Fruit fly (Drosophila melanogaster) whole organism, pupa: ENCODE data around the gene Rift.

Experiments
- CG10348 ChIP-seq: fragments of 200-800 bp; sonication (Bioruptor generic); IDR thresholded peaks from 2 replicates; pipeline ENCODE4 v1.3.6; 2022; ENCODE audit warnings: missing biosample characterization, missing genetic modification characterization
- CG12605 ChIP-seq: fragments of 200-800 bp; sonication (Bioruptor generic); IDR thresholded peaks from 2 replicates; pipeline ENCODE4 v1.3.6; 2022; ENCODE audit warnings: missing biosample characterization, missing genetic modification characterization
- CG13204 ChIP-seq: fragments of 200-800 bp; sonication (Bioruptor generic); optimal IDR thresholded peaks from 2 replicates; lab custom pipeline; 2018; ENCODE audit warnings: missing biosample characterization, mild to moderate bottlenecking, missing genetic modification characterization, moderate library complexity
- CG14655 ChIP-seq: fragments of 200-800 bp; sonication (Bioruptor generic); optimal IDR thresholded peaks from 3 replicates; lab custom pipeline; 2017; ENCODE audit warnings: mild to moderate bottlenecking, missing biosample characterization, missing genetic modification reagents, missing genetic modification characterization
- CG15710 ChIP-seq: fragments of 200-800 bp; sonication (Bioruptor generic); optimal IDR thresholded peaks from 2 replicates; lab custom pipeline; 2018; ENCODE audit warnings: missing biosample characterization, mild to moderate bottlenecking, missing genetic modification characterization, moderate library complexity
- CG17806 ChIP-seq: fragments of 200-800 bp; sonication (Bioruptor generic); optimal IDR thresholded peaks from 2 replicates; lab custom pipeline; 2018; ENCODE audit warnings: missing biosample characterization, mild to moderate bottlenecking, missing genetic modification characterization, moderate library complexity
- CG32121 ChIP-seq: fragments of 200-800 bp; sonication (Bioruptor generic); IDR thresholded peaks from 2 replicates; pipeline ENCODE4 v1.3.6; 2022; ENCODE audit warnings: missing biosample characterization, missing genetic modification characterization
- CG34367 ChIP-seq: fragments of 200-800 bp; sonication (Bioruptor generic); optimal IDR thresholded peaks from 2 replicates; lab custom pipeline; 2018; ENCODE audit warnings: missing biosample characterization, mild to moderate bottlenecking, missing genetic modification characterization
- CG4496 ChIP-seq: fragments of 200-800 bp; sonication (Bioruptor generic); IDR thresholded peaks from 3 replicates; pipeline ENCODE4 v1.3.6; 2022; ENCODE audit warnings: missing biosample characterization, missing genetic modification characterization
- CG8159 ChIP-seq: fragments of 200-800 bp; sonication (Bioruptor generic); optimal IDR thresholded peaks from 3 replicates; lab custom pipeline; 2018; ENCODE audit warnings: missing biosample characterization, mild to moderate bottlenecking, missing genetic modification characterization, moderate library complexity
- CG8301 ChIP-seq: fragments of 200-800 bp; sonication (Bioruptor generic); optimal IDR thresholded peaks from 2 replicates; lab custom pipeline; 2018; ENCODE audit warnings: missing biosample characterization, mild to moderate bottlenecking, missing genetic modification characterization
- CG9948 ChIP-seq: fragments of 200-800 bp; sonication (Bioruptor generic); optimal IDR thresholded peaks from 2 replicates; lab custom pipeline; 2018; ENCODE audit warnings: missing biosample characterization, mild to moderate bottlenecking, missing genetic modification characterization, moderate library complexity
- D1 ChIP-seq: fragments of 200-800 bp; sonication (Bioruptor generic); optimal IDR thresholded peaks from 2 replicates; lab custom pipeline; 2018; ENCODE audit warnings: missing biosample characterization, mild to moderate bottlenecking, missing genetic modification characterization, moderate library complexity
- EcR ChIP-seq: fragments of 200-800 bp; sonication (Bioruptor generic); optimal IDR thresholded peaks from 3 replicates; lab custom pipeline; 2019; ENCODE audit warnings: missing biosample characterization, missing genetic modification characterization, mild to moderate bottlenecking, moderate library complexity, missing genetic modification reagents
- Ets98B ChIP-seq: fragments of 200-800 bp; sonication (Bioruptor generic); IDR thresholded peaks from 2 replicates; pipeline ENCODE4 v1.3.6; 2022; ENCODE audit warnings: missing biosample characterization, missing genetic modification characterization
- Pif1A ChIP-seq: fragments of 200-800 bp; sonication (Bioruptor generic); optimal IDR thresholded peaks from 3 replicates; lab custom pipeline; 2016; ENCODE audit warnings: missing biosample characterization, missing genetic modification characterization
- Pif1B ChIP-seq: fragments of 200-800 bp; sonication (Bioruptor generic); optimal IDR thresholded peaks from 3 replicates; lab custom pipeline; 2016; ENCODE audit warnings: missing biosample characterization, missing genetic modification characterization
- Snoo ChIP-seq: fragments of 200-800 bp; sonication (Bioruptor generic); optimal IDR thresholded peaks from 3 replicates; lab custom pipeline; 2017; ENCODE audit warnings: missing biosample characterization, mild to moderate bottlenecking, missing genetic modification characterization, inconsistent platforms
- fd96Ca ChIP-seq: fragments of 200-800 bp; sonication (Bioruptor generic); IDR thresholded peaks from 3 replicates; pipeline ENCODE4 v1.3.6; 2022; ENCODE audit warnings: missing biosample characterization, missing genetic modification characterization
- gl ChIP-seq: fragments of 200-800 bp; sonication (Bioruptor generic); optimal IDR thresholded peaks from 2 replicates; lab custom pipeline; 2018; ENCODE audit warnings: missing biosample characterization, mild to moderate bottlenecking, missing genetic modification characterization
- rn ChIP-seq: fragments of 200-800 bp; sonication (Bioruptor generic); IDR thresholded peaks from 2 replicates; pipeline ENCODE4 v1.3.6; 2022; ENCODE audit warnings: missing biosample characterization, missing genetic modification characterization

Rift gene

dm6 chr3R:31810073-31810530 lies at the start of gene Rift:
Gene Rift (minus strand): TSS chr3R:31810186.
- TF ChIP-seq CG9948 (tag; lab: Kevin White, UChicago) (no peak), CG34367 (tag; lab: Kevin White, UChicago) (no peak), CG12605 (GFP tag; lab: Robert Waterston, UW) (peak; percentile 46), CG8159 (tag; lab: Kevin White, UChicago) (peak; percentile 28), gl (tag; lab: Kevin White, UChicago) (peak; percentile 7), CG15710 (tag; lab: Kevin White, UChicago) (peak; percentile 45), Ets98B (GFP tag; lab: Robert Waterston, UW) (peak; percentile 64), Snoo (tag; lab: Kevin White, UChicago) (peak; percentile 14), CG4496 (GFP tag; lab: Robert Waterston, UW) (peak; percentile 72), CG17806 (tag; lab: Kevin White, UChicago) (peak; percentile 36), EcR (GFP tag; lab: Kevin White, UChicago) (no peak)

DNA sequence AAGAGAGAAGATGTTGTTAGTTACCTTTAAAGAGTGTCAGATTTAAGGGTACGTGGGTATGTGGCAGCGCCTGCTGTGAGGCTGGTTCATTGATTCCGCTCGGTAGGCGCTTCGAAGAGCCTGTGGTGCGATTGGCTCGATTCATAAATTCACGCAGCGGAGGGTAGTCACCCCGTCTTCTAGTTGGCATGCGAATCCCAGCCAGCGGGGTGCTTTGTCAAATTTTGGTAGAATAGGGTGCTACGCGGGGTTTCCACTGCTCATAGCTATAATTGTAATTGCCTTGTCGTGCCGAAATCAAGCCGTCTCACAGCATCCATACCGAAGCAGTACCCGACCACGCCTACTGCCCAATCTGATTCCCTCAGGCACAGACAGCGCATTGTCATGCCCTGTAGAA lies 42.2 kb upstream of the Rift start:
- TF ChIP-seq fd96Ca (GFP tag; lab: Robert Waterston, UW), result no peak
- TF ChIP-seq CG17806 (tag; lab: Kevin White, UChicago), result no peak
- TF ChIP-seq CG10348 (GFP tag; lab: Robert Waterston, UW), result no peak
- TF ChIP-seq CG32121 (GFP tag; lab: Robert Waterston, UW), result no peak
- no peak for TF ChIP-seq Pif1B (GFP tag; lab: Kevin White, UChicago)
- no peak for TF ChIP-seq CG8301 (tag; lab: Kevin White, UChicago)
- no peak for TF ChIP-seq CG4496 (GFP tag; lab: Robert Waterston, UW)
- no peak for TF ChIP-seq CG8159 (tag; lab: Kevin White, UChicago)
- TF ChIP-seq CG15710 (tag; lab: Kevin White, UChicago), result no peak
- no peak for TF ChIP-seq Pif1A (GFP tag; lab: Kevin White, UChicago)
- TF ChIP-seq CG12605 (GFP tag; lab: Robert Waterston, UW), result no peak
- no peak for TF ChIP-seq CG34367 (tag; lab: Kevin White, UChicago)

dm6 chr3R:31826422-31826821 lies 16.4 kb upstream of the Rift start:
- no peak for TF ChIP-seq CG8159 (tag; lab: Kevin White, UChicago)
- no peak for TF ChIP-seq Pif1B (GFP tag; lab: Kevin White, UChicago)
- TF ChIP-seq fd96Ca (GFP tag; lab: Robert Waterston, UW), result no peak
- TF ChIP-seq CG14655, result no peak
- no peak for TF ChIP-seq CG17806 (tag; lab: Kevin White, UChicago)
- no peak for TF ChIP-seq rn (GFP tag; lab: Robert Waterston, UW)
- TF ChIP-seq CG9948 (tag; lab: Kevin White, UChicago), result no peak
- no peak for TF ChIP-seq Ets98B (GFP tag; lab: Robert Waterston, UW)
- no peak for TF ChIP-seq D1 (tag; lab: Kevin White, UChicago)
- no peak for TF ChIP-seq CG34367 (tag; lab: Kevin White, UChicago)
- no peak for TF ChIP-seq CG32121 (GFP tag; lab: Robert Waterston, UW)
- no peak for TF ChIP-seq CG4496 (GFP tag; lab: Robert Waterston, UW)
- no peak for TF ChIP-seq Snoo (tag; lab: Kevin White, UChicago)

DNA sequence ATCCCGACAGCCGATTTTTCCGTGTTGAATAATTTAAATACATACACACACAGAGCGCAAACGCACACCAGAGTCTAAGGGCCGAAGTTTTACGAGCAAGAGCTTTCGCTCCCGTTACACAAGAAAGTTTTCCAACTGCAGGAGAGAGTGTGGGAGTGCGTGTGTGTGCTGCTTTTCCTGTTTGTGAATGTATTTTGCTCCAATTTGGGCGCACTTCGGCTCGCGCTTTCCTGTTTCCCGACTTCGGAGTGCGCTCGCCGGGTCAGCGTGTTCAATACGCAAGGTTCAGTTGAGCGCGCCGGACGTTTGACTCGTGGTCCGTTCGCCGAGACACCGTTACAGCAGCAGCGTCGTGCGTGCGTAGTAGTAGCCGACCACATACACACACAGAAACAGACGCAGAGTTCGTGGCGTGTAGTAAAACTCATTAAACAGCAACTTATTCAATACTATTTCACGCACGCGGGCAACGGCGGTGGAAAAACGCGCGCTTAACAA lies 15.6 kb upstream of the Rift start:
- TF ChIP-seq D1 (tag; lab: Kevin White, UChicago) (no peak), CG8301 (tag; lab: Kevin White, UChicago) (no peak), Pif1A (GFP tag; lab: Kevin White, UChicago) (no peak), CG8159 (tag; lab: Kevin White, UChicago) (no peak), CG15710 (tag; lab: Kevin White, UChicago) (no peak), CG14655 (no peak), CG4496 (GFP tag; lab: Robert Waterston, UW) (no peak), CG32121 (GFP tag; lab: Robert Waterston, UW) (no peak), CG34367 (tag; lab: Kevin White, UChicago) (no peak), CG12605 (GFP tag; lab: Robert Waterston, UW) (no peak), Snoo (tag; lab: Kevin White, UChicago) (no peak), rn (GFP tag; lab: Robert Waterston, UW) (no peak), CG10348 (GFP tag; lab: Robert Waterston, UW) (no peak), Ets98B (GFP tag; lab: Robert Waterston, UW) (no peak), CG17806 (tag; lab: Kevin White, UChicago) (no peak), gl (tag; lab: Kevin White, UChicago) (no peak), EcR (GFP tag; lab: Kevin White, UChicago) (no peak), CG13204 (GFP tag; lab: Kevin White, UChicago) (no peak), CG9948 (tag; lab: Kevin White, UChicago) (no peak)

DNA sequence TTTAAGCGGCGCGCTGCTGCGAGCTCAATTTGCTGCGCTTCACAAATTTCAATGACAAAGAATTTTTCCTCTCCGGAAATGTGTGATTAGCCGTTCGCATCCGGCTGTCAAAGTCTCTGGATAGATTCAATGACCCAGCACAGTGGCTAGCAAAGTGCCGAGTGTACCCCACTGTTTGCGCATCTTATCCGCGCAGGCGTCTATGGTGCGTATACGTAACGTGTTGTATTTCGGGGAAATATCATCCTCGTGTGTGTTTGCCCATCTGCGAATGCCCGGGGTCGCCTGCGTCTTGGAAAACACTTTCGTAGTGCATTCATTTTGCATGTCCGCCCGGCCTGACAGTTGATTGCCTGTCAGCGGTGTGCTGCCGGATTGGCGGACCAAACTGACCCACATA lies 14.2 kb upstream of the Rift start:
- TF ChIP-seq rn (GFP tag; lab: Robert Waterston, UW) (no peak), fd96Ca (GFP tag; lab: Robert Waterston, UW) (no peak), CG8301 (tag; lab: Kevin White, UChicago) (no peak), Pif1A (GFP tag; lab: Kevin White, UChicago) (no peak), CG4496 (GFP tag; lab: Robert Waterston, UW) (no peak), EcR (GFP tag; lab: Kevin White, UChicago) (no peak), CG12605 (GFP tag; lab: Robert Waterston, UW) (no peak), gl (tag; lab: Kevin White, UChicago) (no peak), CG14655 (no peak), Pif1B (GFP tag; lab: Kevin White, UChicago) (no peak), CG13204 (GFP tag; lab: Kevin White, UChicago) (no peak), CG10348 (GFP tag; lab: Robert Waterston, UW) (no peak), Ets98B (GFP tag; lab: Robert Waterston, UW) (no peak)
- TF ChIP-seq, all 21 proteins: peak for 0
